Worm (Caenorhabditis elegans) whole organism, L3 larva: ENCODE measurements around the gene tbx-40.
A peak's percentile ranks its signal among the peaks of the same experiment; 100 is the strongest.

Experiments used
- R02D3.7 ChIP-seq: fragments of 150-350 bp; optimal IDR thresholded peaks from 2 replicates; lab custom pipeline; 2014; ENCODE audit warnings: missing biosample characterization, missing genetic modification characterization
- ZK546.5 ChIP-seq: sonication (generic microtip); optimal IDR thresholded peaks from 2 replicates; lab custom pipeline; 2017; ENCODE audit warnings: missing biosample characterization, missing genetic modification characterization
- aly-2 ChIP-seq: fragments of 150-350 bp; optimal IDR thresholded peaks from 2 replicates; lab custom pipeline; 2014; ENCODE audit warnings: missing biosample characterization, missing genetic modification characterization
- ama-1 ChIP-seq: fragments of 150-350 bp; optimal IDR thresholded peaks from 2 replicates; lab custom pipeline; 2018
- ceh-16 ChIP-seq: sonication (generic microtip); optimal IDR thresholded peaks from 2 replicates; lab custom pipeline; 2017; ENCODE audit warnings: missing biosample characterization, missing genetic modification characterization
- daf-12 ChIP-seq: fragments of 150-350 bp; optimal IDR thresholded peaks from 2 replicates; lab custom pipeline; 2014; ENCODE audit warnings: missing biosample characterization, missing genetic modification reagents, missing genetic modification characterization
- egl-27 ChIP-seq: sonication (generic microtip); optimal IDR thresholded peaks from 4 replicates; lab custom pipeline; 2017; ENCODE audit warnings: missing biosample characterization, missing genetic modification reagents, missing genetic modification characterization
- elt-2 ChIP-seq: sonication (generic microtip); optimal IDR thresholded peaks from 2 replicates; lab custom pipeline; 2016; ENCODE audit warnings: missing genetic modification reagents, mild to moderate bottlenecking, missing genetic modification characterization, missing compliant biosample characterization
- eor-1 ChIP-seq, 2 experiments: fragments of 150-350 bp; optimal IDR thresholded peaks; 2 replicates each; lab custom pipeline; 2014 to 2018; ENCODE audit warnings: missing biosample characterization in 2 of 2, missing genetic modification characterization in 2 of 2
- fkh-10 ChIP-seq: sonication (generic microtip); optimal IDR thresholded peaks from 2 replicates; lab custom pipeline; 2017; ENCODE audit warnings: missing biosample characterization, missing genetic modification reagents, missing genetic modification characterization
- fkh-2 ChIP-seq: fragments of 150-350 bp; optimal IDR thresholded peaks from 2 replicates; lab custom pipeline; 2014; ENCODE audit warnings: missing biosample characterization, missing genetic modification reagents, missing genetic modification characterization
- fos-1 ChIP-seq: fragments of 150-350 bp; optimal IDR thresholded peaks from 2 replicates; lab custom pipeline; 2014; ENCODE audit warnings: missing biosample characterization, missing genetic modification characterization
- hmg-11 ChIP-seq: sonication (generic microtip); optimal IDR thresholded peaks from 2 replicates; lab custom pipeline; 2016; ENCODE audit warnings: missing genetic modification characterization, missing compliant biosample characterization
- jun-1 ChIP-seq: fragments of 150-350 bp; optimal IDR thresholded peaks from 2 replicates; lab custom pipeline; 2014; ENCODE audit warnings: missing biosample characterization, missing genetic modification reagents, missing genetic modification characterization
- lin-15B ChIP-seq: fragments of 150-350 bp; optimal IDR thresholded peaks from 2 replicates; lab custom pipeline; 2014; ENCODE audit warnings: missing biosample characterization, missing genetic modification characterization
- lsy-12 ChIP-seq: sonication (generic microtip); optimal IDR thresholded peaks from 2 replicates; lab custom pipeline; 2016; ENCODE audit warnings: mild to moderate bottlenecking, missing genetic modification characterization, missing compliant biosample characterization
- mdl-1 ChIP-seq: fragments of 150-350 bp; optimal IDR thresholded peaks from 2 replicates; lab custom pipeline; 2014; ENCODE audit warnings: missing biosample characterization, missing genetic modification characterization
- nfya-1 ChIP-seq: sonication (generic microtip); optimal IDR thresholded peaks from 2 replicates; lab custom pipeline; 2017; ENCODE audit warnings: missing genetic modification characterization, mild to moderate bottlenecking, missing compliant biosample characterization, antibody characterized with exemption, moderate library complexity; ENCODE audit not compliant: insufficient read depth
- nhr-11 ChIP-seq: fragments of 150-350 bp; optimal IDR thresholded peaks from 2 replicates; lab custom pipeline; 2014; ENCODE audit warnings: missing biosample characterization, missing genetic modification characterization
- nhr-12 ChIP-seq: fragments of 150-350 bp; optimal IDR thresholded peaks from 2 replicates; lab custom pipeline; 2014; ENCODE audit warnings: missing biosample characterization, missing genetic modification characterization
- nhr-23 ChIP-seq: fragments of 150-350 bp; optimal IDR thresholded peaks from 2 replicates; lab custom pipeline; 2014; ENCODE audit warnings: missing biosample characterization, missing genetic modification reagents, missing genetic modification characterization
- nhr-237 ChIP-seq: fragments of 150-350 bp; optimal IDR thresholded peaks from 2 replicates; lab custom pipeline; 2014; ENCODE audit warnings: missing biosample characterization, missing genetic modification characterization
- nhr-25 ChIP-seq: sonication (generic microtip); optimal IDR thresholded peaks from 2 replicates; lab custom pipeline; 2017; ENCODE audit warnings: missing biosample characterization, missing genetic modification characterization
- nhr-43 ChIP-seq: sonication (generic microtip); optimal IDR thresholded peaks from 2 replicates; lab custom pipeline; 2016; ENCODE audit warnings: mild to moderate bottlenecking, missing genetic modification characterization, missing compliant biosample characterization; ENCODE audit not compliant: poor library complexity, severe bottlenecking
- nhr-77 ChIP-seq: fragments of 150-350 bp; optimal IDR thresholded peaks from 2 replicates; lab custom pipeline; 2014; ENCODE audit warnings: missing biosample characterization, missing genetic modification characterization
- pha-4 ChIP-seq: fragments of 150-350 bp; optimal IDR thresholded peaks from 2 replicates; lab custom pipeline; 2014; ENCODE audit warnings: missing biosample characterization, missing genetic modification reagents, missing genetic modification characterization
- pqm-1 ChIP-seq: fragments of 150-350 bp; optimal IDR thresholded peaks from 2 replicates; lab custom pipeline; 2017; ENCODE audit warnings: missing biosample characterization, missing genetic modification characterization, inconsistent platforms
- sea-2 ChIP-seq: fragments of 150-350 bp; sonication (generic microtip); optimal IDR thresholded peaks from 4 replicates; lab custom pipeline; 2014; ENCODE audit warnings: missing biosample characterization, missing genetic modification reagents, missing genetic modification characterization
- skn-1 ChIP-seq: fragments of 150-350 bp; optimal IDR thresholded peaks from 2 replicates; lab custom pipeline; 2014; ENCODE audit warnings: missing biosample characterization, missing genetic modification characterization
- snpc-4 ChIP-seq: fragments of 150-350 bp; optimal IDR thresholded peaks from 2 replicates; lab custom pipeline; 2014; ENCODE audit warnings: missing biosample characterization, missing genetic modification characterization
- unc-62 ChIP-seq: fragments of 150-350 bp; sonication (generic microtip); optimal IDR thresholded peaks from 4 replicates; lab custom pipeline; 2014; ENCODE audit warnings: missing biosample characterization, missing genetic modification reagents, missing genetic modification characterization
- zag-1 ChIP-seq: fragments of 150-350 bp; optimal IDR thresholded peaks from 2 replicates; lab custom pipeline; 2014; ENCODE audit warnings: missing biosample characterization, missing genetic modification characterization
- ztf-11 ChIP-seq: fragments of 150-350 bp; optimal IDR thresholded peaks from 2 replicates; lab custom pipeline; 2014; ENCODE audit warnings: missing biosample characterization, missing genetic modification characterization
- ztf-4 ChIP-seq: fragments of 150-350 bp; optimal IDR thresholded peaks from 2 replicates; lab custom pipeline; 2014; ENCODE audit warnings: missing biosample characterization, missing genetic modification characterization

tbx-40 gene

ce11 chrIV:15300041-15300440, 28.0 kb downstream of the tbx-40 start:
- TF ChIP-seq hmg-11 (tag; lab: Kevin White, UChicago) (no peak), elt-2 (no peak), ztf-4 (tag; lab: Kevin White, UChicago) (no peak), nhr-237 (tag; lab: Kevin White, UChicago) (no peak), ceh-16 (tag; lab: Kevin White, UChicago) (no peak)
- TF ChIP-seq, all 47 proteins: peak for 0

ce11 chrIV:15294040-15294439, 34.0 kb downstream of the tbx-40 start, which contains the start of gene Y73F8A.10:
Y73F8A.10 (plus strand) TSS chrIV:15294340.
- TF ChIP-seq lin-15B (tag; lab: Kevin White, UChicago), result no peak
- no peak for TF ChIP-seq eor-1 (tag; optimal IDR thresholded peaks at IDR 0.05; lab: Kevin White, UChicago)
- TF ChIP-seq nhr-23, result no peak
- TF ChIP-seq nhr-25 (tag; lab: Kevin White, UChicago), result no peak
- TF ChIP-seq ama-1 (lab: Kevin White, UChicago), result no peak
- TF ChIP-seq nhr-11 (tag; lab: Kevin White, UChicago), result no peak
- TF ChIP-seq egl-27 (tag; lab: Kevin White, UChicago), result no peak
- TF ChIP-seq daf-12 (tag; lab: Kevin White, UChicago), result no peak
- no peak for TF ChIP-seq sea-2 (GFP tag; lab: Kevin White, UChicago)
- no peak for TF ChIP-seq nfya-1 (tag; lab: Kevin White, UChicago)
- no peak for TF ChIP-seq jun-1
- TF ChIP-seq hmg-11 (tag; lab: Kevin White, UChicago), result no peak
- TF ChIP-seq pha-4 (tag; lab: Kevin White, UChicago), result no peak
- no peak for TF ChIP-seq fos-1 (tag; lab: Kevin White, UChicago)
- no peak for TF ChIP-seq ztf-11 (tag; lab: Kevin White, UChicago)
- TF ChIP-seq nhr-77, result no peak
- no peak for TF ChIP-seq mdl-1 (tag; lab: Kevin White, UChicago)

- TF ChIP-seq snpc-4 (tag; lab: Kevin White, UChicago) (no peak), ceh-16 (tag; lab: Kevin White, UChicago) (no peak), daf-12 (tag; lab: Kevin White, UChicago) (no peak), fkh-2 (tag; lab: Kevin White, UChicago) (no peak), aly-2 (tag; lab: Kevin White, UChicago) (no peak), R02D3.7 (tag; lab: Kevin White, UChicago) (no peak), ZK546.5 (tag; lab: Kevin White, UChicago) (no peak), jun-1 (no peak), ama-1 (lab: Kevin White, UChicago) (no peak), fkh-10 (no peak), nhr-43 (tag; lab: Kevin White, UChicago) (no peak)
Observed at ce11 chrIV:15291607-15292006, 36.4 kb downstream of the tbx-40 start, which contains the start of gene pqn-91. pqn-91 (plus strand) TSS chrIV:15291907.

- TF ChIP-seq R02D3.7 (tag; lab: Kevin White, UChicago) (no peak), nhr-77 (no peak), mdl-1 (tag; lab: Kevin White, UChicago) (no peak), ztf-11 (tag; lab: Kevin White, UChicago) (no peak), ZK546.5 (tag; lab: Kevin White, UChicago) (no peak), lsy-12 (tag; lab: Kevin White, UChicago) (no peak), nhr-23 (no peak), aly-2 (tag; lab: Kevin White, UChicago) (no peak), skn-1 (no peak), unc-62 (no peak), nhr-11 (tag; lab: Kevin White, UChicago) (no peak), pqm-1 (tag; lab: Kevin White, UChicago) (no peak), ceh-16 (tag; lab: Kevin White, UChicago) (no peak), zag-1 (no peak), nhr-12 (tag; lab: Kevin White, UChicago) (no peak)
Observed at ce11 chrIV:15291162-15291561, 36.8 kb downstream of the tbx-40 start, which contains the start of gene pqn-90. pqn-90 (minus strand) TSS chrIV:15291262.

DNA sequence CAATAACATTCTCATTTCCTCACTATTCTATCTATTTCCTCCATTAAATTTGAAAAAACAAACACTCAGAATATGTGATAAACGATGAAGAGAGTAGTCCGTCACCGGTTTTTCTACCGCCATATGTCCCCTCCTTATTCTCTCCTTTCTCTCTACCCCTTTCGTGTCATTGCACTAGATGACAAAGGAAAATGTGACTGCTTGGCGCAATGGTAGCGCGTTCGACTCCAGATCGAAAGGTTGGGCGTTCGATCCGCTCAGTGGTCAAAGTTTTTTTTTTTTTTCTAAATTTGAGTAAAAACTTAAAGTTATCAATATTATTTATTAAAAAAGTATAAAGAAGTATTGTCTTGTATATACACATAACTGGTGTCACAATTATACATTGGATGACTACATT, 38.5 kb downstream of the tbx-40 start:
- TF ChIP-seq nhr-12 (tag; lab: Kevin White, UChicago) (no peak), hmg-11 (tag; lab: Kevin White, UChicago) (peak; percentile 33), pha-4 (tag; lab: Kevin White, UChicago) (peak; percentile 21), elt-2 (peak; percentile 1), snpc-4 (tag; lab: Kevin White, UChicago) (peak; percentile 31)
